Fruit fly (Drosophila melanogaster): Measurements from ENCODE around the gene mbc.

DNA sequence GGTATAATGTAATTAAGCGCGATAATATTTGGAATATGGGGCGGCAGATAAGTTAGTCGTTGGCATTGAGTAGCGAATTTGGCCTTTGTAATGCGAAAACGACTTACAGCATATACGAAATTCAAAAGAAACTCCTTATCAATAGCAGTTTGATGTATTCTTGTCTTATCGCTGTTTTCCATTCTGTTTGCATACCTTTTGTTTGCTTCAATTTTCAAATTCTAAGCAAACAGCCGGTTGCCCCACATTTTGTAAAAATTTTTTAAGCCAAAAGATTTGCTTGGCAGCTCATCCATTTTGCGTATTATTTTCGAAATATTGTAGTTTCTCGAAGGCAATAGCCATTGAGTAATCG lies 1.8 kb downstream of the mbc start:
- TF ChIP-seq CG5204 (GFP tag; optimal IDR thresholded peaks at IDR 0.05) (no peak), Mnt (GFP tag; optimal IDR thresholded peaks at IDR 0.05) (no peak), Crg-1 (GFP tag; optimal IDR thresholded peaks at IDR 0.05) (no peak)
